Worm (Caenorhabditis elegans) whole organism, young adult: ENCODE results near the gene fipr-2.

ENCODE experiments used
- B0035.1 ChIP-seq: sonication (generic microtip); optimal IDR thresholded peaks from 2 replicates; lab custom pipeline; 2016; ENCODE audit warnings: missing genetic modification characterization, mild to moderate bottlenecking, missing compliant biosample characterization, missing genotype, missing genetic modification reagents
- B0261.1 ChIP-seq: sonication (generic microtip); optimal IDR thresholded peaks from 2 replicates; lab custom pipeline; 2016; ENCODE audit warnings: mild to moderate bottlenecking, missing genetic modification characterization, moderate library complexity, missing compliant biosample characterization
- F10E7.11 ChIP-seq: sonication (generic microtip); optimal IDR thresholded peaks from 2 replicates; lab custom pipeline; 2017; ENCODE audit warnings: mild to moderate bottlenecking, missing genetic modification characterization, moderate library complexity, missing compliant biosample characterization
- F33H1.4 ChIP-seq: fragments of 200-800 bp; sonication (Bioruptor generic); IDR thresholded peaks from 2 replicates; pipeline ENCODE4 v1.3.6; 2022; ENCODE audit warnings: missing genetic modification reagents, missing genetic modification characterization, missing compliant biosample characterization
- F49E8.2 ChIP-seq: sonication (generic microtip); optimal IDR thresholded peaks from 3 replicates; lab custom pipeline; 2017; ENCODE audit warnings: missing genetic modification characterization, mild to moderate bottlenecking, missing compliant biosample characterization, antibody characterized with exemption, moderate library complexity; ENCODE audit not compliant: insufficient read depth
- F55B11.4 ChIP-seq: sonication (generic microtip); optimal IDR thresholded peaks from 2 replicates; lab custom pipeline; 2016; ENCODE audit warnings: missing compliant biosample characterization, missing genetic modification characterization, borderline replicate concordance; ENCODE audit not compliant: insufficient read depth
- K11D2.4 ChIP-seq: fragments of 200-800 bp; sonication (Bioruptor generic); IDR thresholded peaks from 2 replicates; pipeline ENCODE4 v1.3.6; 2022; ENCODE audit warnings: missing genetic modification reagents, missing genetic modification characterization, missing compliant biosample characterization
- T07F8.4 ChIP-seq: sonication (generic microtip); optimal IDR thresholded peaks from 2 replicates; lab custom pipeline; 2016; ENCODE audit warnings: mild to moderate bottlenecking, missing genetic modification characterization, moderate library complexity, missing compliant biosample characterization
- ZK185.1 ChIP-seq: sonication (generic microtip); optimal IDR thresholded peaks from 2 replicates; lab custom pipeline; 2016; ENCODE audit warnings: mild to moderate bottlenecking, missing genetic modification characterization, missing compliant biosample characterization; ENCODE audit not compliant: poor library complexity, severe bottlenecking
- akir-1 ChIP-seq: fragments of 200-800 bp; sonication (Bioruptor generic); optimal IDR thresholded peaks from 2 replicates; lab custom pipeline; 2018; ENCODE audit warnings: mild to moderate bottlenecking, missing genetic modification characterization, moderate library complexity, missing compliant biosample characterization
- aptf-2 ChIP-seq: fragments of 200-800 bp; sonication (Bioruptor generic); conservative IDR thresholded peaks from 2 replicates; pipeline ENCODE4 v1.3.6; 2022; ENCODE audit warnings: missing genetic modification reagents, missing genetic modification characterization, missing compliant biosample characterization
- ccch-3 ChIP-seq: fragments of 200-800 bp; sonication (Bioruptor generic); optimal IDR thresholded peaks from 2 replicates; lab custom pipeline; 2018; ENCODE audit warnings: mild to moderate bottlenecking, missing genetic modification characterization, missing compliant biosample characterization
- cebp-1 ChIP-seq, 2 experiments: fragments of 200-800 bp in 1 of 2; sonication (Bioruptor generic) in 1 of 2; sonication (generic microtip) in 1 of 2; IDR thresholded peaks in 1 of 2; optimal IDR thresholded peaks in 1 of 2; 2 replicates each; pipeline versions ENCODE4 v1.3.6 to Lab custom; 2017 to 2022; ENCODE audit warnings: missing compliant biosample characterization in 2 of 2, missing genetic modification characterization in 2 of 2, mild to moderate bottlenecking in 1 of 2, missing genetic modification reagents in 1 of 2, moderate library complexity in 1 of 2
- ceh-100 ChIP-seq: fragments of 200-800 bp; sonication (Bioruptor generic); IDR thresholded peaks from 2 replicates; pipeline ENCODE4 v1.3.6; 2022; ENCODE audit warnings: missing genetic modification reagents, missing genetic modification characterization, missing compliant biosample characterization
- ceh-27 ChIP-seq: fragments of 200-800 bp; sonication (Bioruptor generic); optimal IDR thresholded peaks from 2 replicates; lab custom pipeline; 2018; ENCODE audit warnings: mild to moderate bottlenecking, missing genetic modification characterization, moderate library complexity, missing compliant biosample characterization
- ceh-40 ChIP-seq: fragments of 200-800 bp; sonication (Bioruptor generic); IDR thresholded peaks from 2 replicates; pipeline ENCODE4 v1.3.6; 2022; ENCODE audit warnings: missing genetic modification characterization, missing compliant biosample characterization
- ceh-91 ChIP-seq: fragments of 200-800 bp; sonication (Bioruptor generic); IDR thresholded peaks from 2 replicates; pipeline ENCODE4 v1.3.6; 2022; ENCODE audit warnings: missing genetic modification reagents, missing genetic modification characterization, missing compliant biosample characterization
- dox-1 ChIP-seq: fragments of 200-800 bp; sonication (Bioruptor generic); IDR thresholded peaks from 2 replicates; pipeline ENCODE4 v1.3.6; 2022; ENCODE audit warnings: missing genetic modification reagents, missing genetic modification characterization, missing compliant biosample characterization
- dpl-1 ChIP-seq: fragments of 150-350 bp; optimal IDR thresholded peaks from 2 replicates; lab custom pipeline; 2014; ENCODE audit warnings: missing biosample characterization, missing genetic modification reagents, missing genetic modification characterization
- efl-1 ChIP-seq: fragments of 150-350 bp; optimal IDR thresholded peaks from 2 replicates; lab custom pipeline; 2014; ENCODE audit warnings: missing biosample characterization, missing genetic modification reagents, missing genetic modification characterization
- egl-44 ChIP-seq: fragments of 200-800 bp; sonication (Bioruptor generic); IDR thresholded peaks from 2 replicates; pipeline ENCODE4 v1.3.6; 2022; ENCODE audit warnings: missing genetic modification reagents, missing genetic modification characterization, missing compliant biosample characterization
- egrh-3 ChIP-seq: fragments of 200-800 bp; sonication (Bioruptor generic); IDR thresholded peaks from 2 replicates; pipeline ENCODE4 v1.3.6; 2022; ENCODE audit warnings: missing genetic modification reagents, missing genetic modification characterization, missing compliant biosample characterization
- ets-4 ChIP-seq: fragments of 200-800 bp; sonication (Bioruptor generic); optimal IDR thresholded peaks from 2 replicates; lab custom pipeline; 2018; ENCODE audit warnings: mild to moderate bottlenecking, missing genetic modification characterization, missing compliant biosample characterization
- fkh-3 ChIP-seq: sonication (generic microtip); optimal IDR thresholded peaks from 2 replicates; lab custom pipeline; 2016; ENCODE audit warnings: mild to moderate bottlenecking, missing genetic modification characterization, missing compliant biosample characterization
- him-1 ChIP-seq: sonication (generic microtip); optimal IDR thresholded peaks from 2 replicates; lab custom pipeline; 2016; ENCODE audit warnings: missing genotype, missing genetic modification reagents, missing genetic modification characterization, missing compliant biosample characterization
- hmg-1.2 ChIP-seq: fragments of 200-800 bp; sonication (Bioruptor generic); IDR thresholded peaks from 2 replicates; pipeline ENCODE4 v1.3.6; 2022; ENCODE audit warnings: missing genetic modification reagents, missing genetic modification characterization, missing compliant biosample characterization
- hmg-20 ChIP-seq: fragments of 200-800 bp; sonication (Bioruptor generic); IDR thresholded peaks from 2 replicates; pipeline ENCODE4 v1.3.6; 2022; ENCODE audit warnings: missing genetic modification reagents, missing genetic modification characterization, missing compliant biosample characterization
- hsf-1 ChIP-seq: fragments of 200-800 bp; sonication (Bioruptor generic); IDR thresholded peaks from 2 replicates; pipeline ENCODE4 v1.3.6; 2022; ENCODE audit warnings: missing genetic modification reagents, missing genetic modification characterization, missing compliant biosample characterization
- let-607 ChIP-seq, 2 experiments: fragments of 200-800 bp in 1 of 2; sonication (Bioruptor generic) in 1 of 2; sonication (generic microtip) in 1 of 2; optimal IDR thresholded peaks; 2 replicates each; lab custom pipeline; 2016 to 2018; ENCODE audit warnings: mild to moderate bottlenecking in 2 of 2, missing compliant biosample characterization in 2 of 2, missing genetic modification characterization in 2 of 2, moderate library complexity in 2 of 2, missing genotype in 1 of 2
- lin-54 ChIP-seq: fragments of 200-800 bp; sonication (Bioruptor generic); optimal IDR thresholded peaks from 2 replicates; lab custom pipeline; 2018; ENCODE audit warnings: mild to moderate bottlenecking, missing genetic modification characterization, missing compliant biosample characterization
- lir-1 ChIP-seq: fragments of 200-800 bp; sonication (Bioruptor generic); conservative IDR thresholded peaks from 2 replicates; pipeline ENCODE4 v1.3.6; 2022; ENCODE audit warnings: missing genetic modification reagents, missing genetic modification characterization, missing compliant biosample characterization
- lsl-1 ChIP-seq: fragments of 200-800 bp; sonication (Bioruptor generic); optimal IDR thresholded peaks from 2 replicates; lab custom pipeline; 2018; ENCODE audit warnings: mild to moderate bottlenecking, missing genetic modification characterization, moderate library complexity, missing compliant biosample characterization
- madf-8 ChIP-seq: fragments of 200-800 bp; sonication (Bioruptor generic); conservative IDR thresholded peaks from 2 replicates; pipeline ENCODE4 v1.3.6; 2022; ENCODE audit warnings: missing genetic modification reagents, missing genetic modification characterization, missing compliant biosample characterization
- nfya-1 ChIP-seq: sonication (generic microtip); optimal IDR thresholded peaks from 2 replicates; lab custom pipeline; 2017; ENCODE audit warnings: antibody characterized with exemption, missing compliant biosample characterization, missing genetic modification characterization, borderline replicate concordance; ENCODE audit not compliant: insufficient read depth
- nfyb-1 ChIP-seq: fragments of 200-800 bp; sonication (Bioruptor generic); IDR thresholded peaks from 2 replicates; pipeline ENCODE4 v1.3.6; 2022; ENCODE audit warnings: missing genetic modification reagents, missing genetic modification characterization, missing compliant biosample characterization
- nhr-120 ChIP-seq: fragments of 200-800 bp; sonication (Bioruptor generic); IDR thresholded peaks from 2 replicates; pipeline ENCODE4 v1.3.6; 2022; ENCODE audit warnings: missing genetic modification characterization, missing compliant biosample characterization
- nhr-27 ChIP-seq: fragments of 200-800 bp; sonication (Bioruptor generic); optimal IDR thresholded peaks from 2 replicates; lab custom pipeline; 2018; ENCODE audit warnings: mild to moderate bottlenecking, missing genetic modification characterization, moderate library complexity, missing compliant biosample characterization
- pbrm-1 ChIP-seq: fragments of 200-800 bp; sonication (Bioruptor generic); IDR thresholded peaks from 2 replicates; pipeline ENCODE4 v1.3.6; 2022; ENCODE audit warnings: missing genetic modification reagents, missing genetic modification characterization, missing compliant biosample characterization
- pha-4 ChIP-seq: fragments of 150-350 bp; sonication (generic microtip); optimal IDR thresholded peaks from 2 replicates; lab custom pipeline; 2014; ENCODE audit warnings: missing biosample characterization, missing genetic modification reagents, missing genetic modification characterization
- rcor-1 ChIP-seq: fragments of 200-800 bp; sonication (Bioruptor generic); IDR thresholded peaks from 2 replicates; pipeline ENCODE4 v1.3.6; 2022; ENCODE audit warnings: missing genetic modification reagents, missing genetic modification characterization, missing compliant biosample characterization
- sdz-38 ChIP-seq: sonication (generic microtip); optimal IDR thresholded peaks from 2 replicates; lab custom pipeline; 2016; ENCODE audit warnings: missing genotype, missing genetic modification characterization, missing compliant biosample characterization
- snpc-1.3 ChIP-seq: sonication (generic microtip); optimal IDR thresholded peaks from 2 replicates; lab custom pipeline; 2017; ENCODE audit warnings: missing genetic modification characterization, mild to moderate bottlenecking, missing compliant biosample characterization, antibody characterized with exemption, moderate library complexity, missing genotype, missing genetic modification reagents; ENCODE audit not compliant: insufficient read depth
- snpc-4 ChIP-seq, 5 experiments: fragments of 150-350 bp in 1 of 5; sonication (generic microtip) in 4 of 5; optimal IDR thresholded peaks; 2 replicates each; lab custom pipeline; 2014 to 2018; ENCODE audit warnings: missing genetic modification characterization in 5 of 5, missing biosample characterization in 3 of 5, antibody characterized with exemption in 2 of 5, mild to moderate bottlenecking in 2 of 5, missing compliant biosample characterization in 2 of 5, missing genotype in 2 of 5, moderate library complexity in 2 of 5, missing genetic modification reagents in 1 of 5
- xnd-1 ChIP-seq: sonication (generic microtip); optimal IDR thresholded peaks from 2 replicates; lab custom pipeline; 2016; ENCODE audit warnings: missing genotype, missing genetic modification reagents, missing genetic modification characterization, missing compliant biosample characterization
- zim-3 ChIP-seq: sonication (generic microtip); optimal IDR thresholded peaks from 2 replicates; lab custom pipeline; 2017; ENCODE audit warnings: mild to moderate bottlenecking, missing genetic modification characterization, moderate library complexity, missing compliant biosample characterization

fipr-2 gene

ce11 chrV:12317894-12318553 lies 47.1 kb upstream of the fipr-2 start, which contains the start of the genes R04F11.5 and R04F11.2 (continued):
- no peak for TF ChIP-seq cebp-1 (GFP tag; IDR thresholded peaks at IDR 0.05; lab: Robert Waterston, UW)
- TF ChIP-seq cebp-1 (tag; optimal IDR thresholded peaks at IDR 0.05; lab: Kevin White, UChicago), result peak; percentile 52
- peak; percentile 67 for TF ChIP-seq madf-8
- TF ChIP-seq F33H1.4 (GFP tag; lab: Robert Waterston, UW), result peak; percentile 94
- TF ChIP-seq zim-3, result no peak
- no peak for TF ChIP-seq hmg-20 (GFP tag; lab: Robert Waterston, UW)
- no peak for TF ChIP-seq nhr-27 (tag; lab: Kevin White, UChicago)
- no peak for TF ChIP-seq F55B11.4 (tag; lab: Kevin White, UChicago)
- TF ChIP-seq ZK185.1 (tag; lab: Kevin White, UChicago), result peak; percentile 44
- no peak for TF ChIP-seq pha-4
- peak; percentile 36; the same call in 1 of the 2 replicates for TF ChIP-seq nfyb-1 (GFP tag; lab: Robert Waterston, UW)
- TF ChIP-seq hsf-1 (GFP tag; lab: Robert Waterston, UW), result 0 out of 2 replicates have a peak, but pooled peaks have one; percentile 55
- no peak for TF ChIP-seq K11D2.4 (GFP tag; lab: Robert Waterston, UW)
- no peak for TF ChIP-seq ccch-3 (GFP tag; lab: Kevin White, UChicago)
- TF ChIP-seq F49E8.2 (tag; lab: Kevin White, UChicago), result peak; percentile 64
- TF ChIP-seq nfya-1 (tag; lab: Kevin White, UChicago), result no peak
- no peak for TF ChIP-seq ceh-40 (GFP tag; lab: Robert Waterston, UW)
- TF ChIP-seq him-1 (tag; lab: Kevin White, UChicago), result no peak
- no peak for TF ChIP-seq fkh-3 (tag; lab: Kevin White, UChicago)
- peak; percentile 58 for TF ChIP-seq hmg-1.2 (GFP tag; lab: Robert Waterston, UW)
- TF ChIP-seq snpc-1.3, result peak; percentile 83
- no peak for TF ChIP-seq T07F8.4 (tag; lab: Kevin White, UChicago)
- peak; percentile 40 for TF ChIP-seq xnd-1 (tag; lab: Kevin White, UChicago)
- TF ChIP-seq ets-4, result no peak
- no peak for TF ChIP-seq akir-1 (GFP tag; lab: Kevin White, UChicago)
- TF ChIP-seq egl-44 (GFP tag; lab: Robert Waterston, UW), result no peak
- no peak for TF ChIP-seq let-607 (tag; optimal IDR thresholded peaks at IDR 0.05; lab: Kevin White, UChicago)
- TF ChIP-seq snpc-4 (GFP tag; optimal IDR thresholded peaks at IDR 0.05; lab: Kevin White, UChicago), result no peak
- TF ChIP-seq snpc-4 (tag; optimal IDR thresholded peaks at IDR 0.05; lab: Kevin White, UChicago), result peak; percentile 31 to 66 (median 38)
- peak; percentile 39 for TF ChIP-seq ceh-27 (GFP tag; lab: Kevin White, UChicago)
- no peak for TF ChIP-seq ceh-100
- peak; percentile 47; the same call in 1 of the 2 replicates for TF ChIP-seq pbrm-1 (GFP tag; lab: Robert Waterston, UW)
- peak; percentile 82 for TF ChIP-seq efl-1 (GFP tag; lab: Kevin White, UChicago)
- no peak for TF ChIP-seq lir-1
- TF ChIP-seq aptf-2 (GFP tag; lab: Robert Waterston, UW), result no peak
- TF ChIP-seq B0261.1, result no peak
- TF ChIP-seq ceh-91 (GFP tag; lab: Robert Waterston, UW), result peak; percentile 81
- peak; percentile 77 for TF ChIP-seq lin-54 (GFP tag; lab: Kevin White, UChicago)
- TF ChIP-seq F10E7.11 (tag; lab: Kevin White, UChicago), result no peak
- peak; percentile 20; the same call in 1 of the 2 replicates for TF ChIP-seq rcor-1
- TF ChIP-seq lsl-1 (GFP tag; lab: Kevin White, UChicago), result peak; percentile 95
- no peak for TF ChIP-seq nhr-120 (GFP tag; lab: Robert Waterston, UW)
- TF ChIP-seq sdz-38 (tag; lab: Kevin White, UChicago), result no peak
- peak; percentile 79 for TF ChIP-seq dox-1 (GFP tag; lab: Robert Waterston, UW)
- peak; percentile 72 for TF ChIP-seq dpl-1 (GFP tag; lab: Kevin White, UChicago)
- TF ChIP-seq B0035.1 (tag; lab: Kevin White, UChicago), result no peak
- no peak for TF ChIP-seq egrh-3 (GFP tag; lab: Robert Waterston, UW)
